Fruit fly (Drosophila melanogaster) whole organism, embryonic: ENCODE measurements around the gene Smvt.
A peak's percentile ranks its signal among the peaks of the same experiment; 100 is the strongest.

ENCODE experiments used
- Bdp1 ChIP-seq: fragments of 200-800 bp; sonication (Bioruptor generic); optimal IDR thresholded peaks from 3 replicates; lab custom pipeline; 2016; ENCODE audit warnings: missing biosample characterization, missing genetic modification characterization
- Bteb2 ChIP-seq: fragments of 200-800 bp; sonication (Bioruptor generic); optimal IDR thresholded peaks from 2 replicates; lab custom pipeline; 2016; ENCODE audit warnings: missing biosample characterization, missing genetic modification characterization
- CG10147 ChIP-seq: fragments of 200-800 bp; sonication (Bioruptor generic); optimal IDR thresholded peaks from 2 replicates; lab custom pipeline; 2019; ENCODE audit warnings: missing biosample characterization, mild to moderate bottlenecking, missing genetic modification characterization, moderate library complexity
- CG10431 ChIP-seq: fragments of 200-800 bp; sonication (Bioruptor generic); optimal IDR thresholded peaks from 3 replicates; lab custom pipeline; 2018; ENCODE audit warnings: missing biosample characterization, mild to moderate bottlenecking, missing genetic modification characterization
- CG11085 ChIP-seq: fragments of 200-800 bp; sonication (Bioruptor generic); IDR thresholded peaks from 2 replicates; pipeline ENCODE4 v1.3.6; 2022; ENCODE audit warnings: missing biosample characterization, missing genetic modification characterization
- CG11723 ChIP-seq: fragments of 200-800 bp; sonication (Bioruptor generic); optimal IDR thresholded peaks from 2 replicates; lab custom pipeline; 2017; ENCODE audit warnings: missing biosample characterization, mild to moderate bottlenecking, missing genetic modification characterization
- CG13624 ChIP-seq: fragments of 200-800 bp; sonication (Bioruptor generic); optimal IDR thresholded peaks from 2 replicates; lab custom pipeline; 2016; ENCODE audit warnings: missing biosample characterization, missing genetic modification characterization
- CG1529 ChIP-seq: fragments of 200-800 bp; sonication (Bioruptor generic); optimal IDR thresholded peaks from 3 replicates; lab custom pipeline; 2018; ENCODE audit warnings: missing biosample characterization, missing genetic modification characterization
- CG15601 ChIP-seq: fragments of 200-800 bp; sonication (Bioruptor generic); optimal IDR thresholded peaks from 3 replicates; lab custom pipeline; 2019; ENCODE audit warnings: missing biosample characterization, mild to moderate bottlenecking, missing genetic modification characterization, moderate library complexity
- CG17361 ChIP-seq: fragments of 200-800 bp; sonication (Bioruptor generic); IDR thresholded peaks from 3 replicates; pipeline ENCODE4 v1.3.6; 2022; ENCODE audit warnings: missing biosample characterization, missing genetic modification characterization
- CG17568 ChIP-seq: fragments of 200-800 bp; sonication (Bioruptor generic); optimal IDR thresholded peaks from 2 replicates; lab custom pipeline; 2018; ENCODE audit warnings: missing biosample characterization, mild to moderate bottlenecking, missing genetic modification characterization, moderate library complexity
- CG17612 ChIP-seq: fragments of 200-800 bp; sonication (Bioruptor generic); IDR thresholded peaks from 2 replicates; pipeline ENCODE4 v1.3.6; 2022; ENCODE audit warnings: missing biosample characterization, missing genetic modification characterization
- CG30431 ChIP-seq: fragments of 200-800 bp; sonication (Bioruptor generic); optimal IDR thresholded peaks from 2 replicates; lab custom pipeline; 2017; ENCODE audit warnings: missing biosample characterization, missing genetic modification characterization
- CG33557 ChIP-seq: fragments of 200-800 bp; sonication (Bioruptor generic); optimal IDR thresholded peaks from 2 replicates; lab custom pipeline; 2019; ENCODE audit warnings: missing biosample characterization, mild to moderate bottlenecking, missing genetic modification characterization, moderate library complexity
- CG4854 ChIP-seq: fragments of 200-800 bp; sonication (Bioruptor generic); optimal IDR thresholded peaks from 2 replicates; lab custom pipeline; 2016; ENCODE audit warnings: missing biosample characterization, missing genetic modification characterization, inconsistent platforms
- CG5180 ChIP-seq: fragments of 200-800 bp; sonication (Bioruptor generic); optimal IDR thresholded peaks from 3 replicates; lab custom pipeline; 2017; ENCODE audit warnings: missing biosample characterization, missing genetic modification characterization, mild to moderate bottlenecking, moderate library complexity, missing genetic modification reagents
- CG5953 ChIP-seq: fragments of 200-800 bp; sonication (Bioruptor generic); IDR thresholded peaks from 2 replicates; pipeline ENCODE4 v1.3.6; 2022; ENCODE audit warnings: missing biosample characterization, missing genetic modification characterization
- CG8924 ChIP-seq: fragments of 200-800 bp; optimal IDR thresholded peaks from 3 replicates; lab custom pipeline; 2019; ENCODE audit warnings: missing biosample characterization, mild to moderate bottlenecking, missing genetic modification characterization, moderate library complexity
- D ChIP-seq, 2 experiments: fragments of 200-800 bp in 1 of 2; fragments of >200 bp in 1 of 2; sonication (Bioruptor generic) in 1 of 2; optimal IDR thresholded peaks; 2 replicates in 1 of 2; 3 replicates in 1 of 2; lab custom pipeline; 2017; ENCODE audit warnings: mild to moderate bottlenecking in 1 of 2, missing biosample characterization in 1 of 2, missing genetic modification characterization in 1 of 2, missing genetic modification reagents in 1 of 2
- Dref ChIP-seq: fragments of 200-800 bp; sonication (Bioruptor generic); IDR thresholded peaks from 2 replicates; pipeline ENCODE4 v1.3.6; 2022; ENCODE audit warnings: missing biosample characterization, missing genetic modification characterization
- E2f1 ChIP-seq: fragments of 200-800 bp; sonication (Bioruptor generic); IDR thresholded peaks from 2 replicates; pipeline ENCODE4 v1.3.6; 2022; ENCODE audit warnings: missing biosample characterization, missing genetic modification characterization
- Eip74EF ChIP-seq, 2 experiments: fragments of 200-800 bp in 1 of 2; fragments of >200 bp in 1 of 2; sonication (Bioruptor generic) in 1 of 2; optimal IDR thresholded peaks; 2 replicates each; lab custom pipeline; 2017 to 2019; ENCODE audit warnings: missing biosample characterization in 2 of 2, missing genetic modification characterization in 2 of 2, mild to moderate bottlenecking in 1 of 2, moderate library complexity in 1 of 2
- Fer3 ChIP-seq: fragments of 200-800 bp; sonication (Bioruptor generic); optimal IDR thresholded peaks from 2 replicates; lab custom pipeline; 2018; ENCODE audit warnings: missing biosample characterization, mild to moderate bottlenecking, missing genetic modification characterization, moderate library complexity
- HmgD ChIP-seq: fragments of 200-800 bp; sonication (Bioruptor generic); optimal IDR thresholded peaks from 3 replicates; lab custom pipeline; 2016; ENCODE audit warnings: missing biosample characterization, missing genetic modification characterization
- Max ChIP-seq: fragments of 200-800 bp; sonication (Bioruptor generic); optimal IDR thresholded peaks from 2 replicates; lab custom pipeline; 2016; ENCODE audit warnings: missing biosample characterization, mild to moderate bottlenecking, missing genetic modification characterization
- Nf-YB ChIP-seq: fragments of 200-800 bp; sonication (Bioruptor generic); optimal IDR thresholded peaks from 3 replicates; lab custom pipeline; 2019; ENCODE audit warnings: missing biosample characterization, mild to moderate bottlenecking, missing genetic modification characterization, moderate library complexity
- NfI ChIP-seq: fragments of 200-800 bp; sonication (Bioruptor generic); optimal IDR thresholded peaks from 3 replicates; lab custom pipeline; 2018; ENCODE audit warnings: missing biosample characterization, mild to moderate bottlenecking, missing genetic modification characterization, moderate library complexity
- Sox100B ChIP-seq: fragments of 200-800 bp; sonication (Bioruptor generic); optimal IDR thresholded peaks from 3 replicates; lab custom pipeline; 2018; ENCODE audit warnings: missing biosample characterization, mild to moderate bottlenecking, missing genetic modification characterization
- Xrp1 ChIP-seq: fragments of 200-800 bp; sonication (Bioruptor generic); IDR thresholded peaks from 2 replicates; pipeline ENCODE4 v1.3.6; 2022; ENCODE audit warnings: missing biosample characterization, missing genetic modification characterization
- YL-1 ChIP-seq: fragments of 200-800 bp; sonication (Bioruptor generic); optimal IDR thresholded peaks from 3 replicates; lab custom pipeline; 2017; ENCODE audit warnings: missing biosample characterization, mild to moderate bottlenecking, missing genetic modification characterization
- ac ChIP-seq: fragments of 200-800 bp; sonication (Bioruptor generic); optimal IDR thresholded peaks from 3 replicates; lab custom pipeline; 2017; ENCODE audit warnings: missing biosample characterization, mild to moderate bottlenecking, missing genetic modification characterization
- cad ChIP-seq: fragments of >200 bp; optimal IDR thresholded peaks from 2 replicates; lab custom pipeline; 2017; ENCODE audit warnings: missing biosample characterization, missing genetic modification characterization
- chinmo ChIP-seq: fragments of 200-800 bp; sonication (Bioruptor generic); IDR thresholded peaks from 4 replicates; pipeline ENCODE4 v1.3.6; 2022; ENCODE audit warnings: missing biosample characterization, missing genetic modification characterization; ENCODE audit not compliant: partially characterized antibody
- chm ChIP-seq: fragments of 200-800 bp; sonication (Bioruptor generic); IDR thresholded peaks from 2 replicates; pipeline ENCODE4 v1.3.6; 2022; ENCODE audit warnings: missing biosample characterization, missing genetic modification characterization
- dm ChIP-seq: fragments of 200-800 bp; sonication (Bioruptor generic); optimal IDR thresholded peaks from 3 replicates; lab custom pipeline; 2016; ENCODE audit warnings: missing biosample characterization, missing genetic modification characterization
- ems ChIP-seq: fragments of 200-800 bp; sonication (Bioruptor generic); optimal IDR thresholded peaks from 3 replicates; lab custom pipeline; 2016; ENCODE audit warnings: missing biosample characterization, missing genetic modification characterization
- grau ChIP-seq: fragments of 200-800 bp; optimal IDR thresholded peaks from 3 replicates; lab custom pipeline; 2019; ENCODE audit warnings: missing biosample characterization, mild to moderate bottlenecking, missing genetic modification characterization, moderate library complexity
- gro ChIP-seq: fragments of 200-800 bp; sonication (Bioruptor generic); optimal IDR thresholded peaks from 2 replicates; lab custom pipeline; 2016; ENCODE audit warnings: missing biosample characterization, missing genetic modification characterization
- ham ChIP-seq: fragments of 200-800 bp; sonication (Bioruptor generic); IDR thresholded peaks from 2 replicates; pipeline ENCODE4 v1.3.6; 2022; ENCODE audit warnings: missing biosample characterization, missing genetic modification characterization
- ken ChIP-seq: fragments of 200-800 bp; sonication (Bioruptor generic); IDR thresholded peaks from 3 replicates; pipeline ENCODE4 v1.3.6; 2022; ENCODE audit warnings: missing biosample characterization, missing genetic modification characterization
- klu ChIP-seq: fragments of 200-800 bp; sonication (Bioruptor generic); IDR thresholded peaks from 2 replicates; pipeline ENCODE4 v1.3.6; 2022; ENCODE audit warnings: missing biosample characterization, missing genetic modification characterization
- nom ChIP-seq: fragments of 200-800 bp; sonication (Bioruptor generic); optimal IDR thresholded peaks from 2 replicates; lab custom pipeline; 2017; ENCODE audit warnings: missing biosample characterization, missing genetic modification characterization, mild to moderate bottlenecking, moderate library complexity, missing genetic modification reagents
- pan ChIP-seq, 4 experiments: fragments of >200 bp in 3 of 4; fragments of 200-800 bp in 1 of 4; sonication (Bioruptor generic) in 1 of 4; optimal IDR thresholded peaks in 3 of 4; IDR thresholded peaks in 1 of 4; 2 replicates each; pipeline versions ENCODE4 v1.3.6 to Lab custom; 2017 to 2022; ENCODE audit warnings: missing biosample characterization in 2 of 4, missing genetic modification characterization in 2 of 4, mixed read lengths in 1 of 4
- pzg ChIP-seq: fragments of 200-800 bp; sonication (Bioruptor generic); optimal IDR thresholded peaks from 3 replicates; lab custom pipeline; 2018; ENCODE audit warnings: missing biosample characterization, mild to moderate bottlenecking, missing genetic modification characterization, moderate library complexity
- run ChIP-seq: fragments of 200-800 bp; sonication (Bioruptor generic); optimal IDR thresholded peaks from 3 replicates; lab custom pipeline; 2018; ENCODE audit warnings: missing biosample characterization, mild to moderate bottlenecking, missing genetic modification characterization
- sens-2 ChIP-seq: fragments of 200-800 bp; sonication (Bioruptor generic); IDR thresholded peaks from 2 replicates; pipeline ENCODE4 v1.3.6; 2022; ENCODE audit warnings: missing biosample characterization, missing genetic modification characterization
- toy ChIP-seq: fragments of 200-800 bp; sonication (Bioruptor generic); IDR thresholded peaks from 2 replicates; pipeline ENCODE4 v1.3.6; 2022; ENCODE audit warnings: missing biosample characterization, missing genetic modification characterization
- tx ChIP-seq: fragments of 200-800 bp; sonication (Bioruptor generic); optimal IDR thresholded peaks from 2 replicates; lab custom pipeline; 2016; ENCODE audit warnings: missing biosample characterization, missing genetic modification characterization
- z ChIP-seq: fragments of 200-800 bp; sonication (Bioruptor generic); IDR thresholded peaks from 3 replicates; pipeline ENCODE4 v1.3.6; 2022; ENCODE audit warnings: missing biosample characterization, missing genetic modification characterization

Smvt gene

dm6 chr3R:31744044-31744652 is 17.2 kb downstream of the Smvt start, which contains the start of gene CG1896 (continued):
- TF ChIP-seq pan (optimal IDR thresholded peaks at IDR 0.05; lab: Kevin White, UChicago) (no peak), pan (GFP tag; optimal IDR thresholded peaks at IDR 0.05 in 1 of 2, IDR thresholded peaks at IDR 0.05 in 1 of 2) (peak in 1 of 2 experiments; percentile 72), Dref (GFP tag; lab: Robert Waterston, UW) (no peak), CG13624 (GFP tag; lab: Kevin White, UChicago) (no peak), CG33557 (GFP tag; lab: Kevin White, UChicago) (peak; percentile 1), CG17612 (GFP tag; lab: Robert Waterston, UW) (no peak), YL-1 (no peak), sens-2 (GFP tag; lab: Robert Waterston, UW) (no peak), toy (GFP tag; lab: Robert Waterston, UW) (no peak), D (optimal IDR thresholded peaks at IDR 0.05; lab: Kevin White, UChicago) (no peak), D (GFP tag; optimal IDR thresholded peaks at IDR 0.05; lab: Kevin White, UChicago) (no peak), Nf-YB (GFP tag; lab: Kevin White, UChicago) (no peak), CG30431 (GFP tag; lab: Kevin White, UChicago) (no peak), ems (GFP tag; lab: Kevin White, UChicago) (no peak), HmgD (GFP tag; lab: Kevin White, UChicago) (no peak), CG4854 (GFP tag; lab: Kevin White, UChicago) (no peak), dm (GFP tag; lab: Kevin White, UChicago) (no peak), CG17568 (no peak), Xrp1 (GFP tag; lab: Robert Waterston, UW) (peak; percentile 66), CG10431 (no peak), z (no peak), CG1529 (GFP tag; lab: Kevin White, UChicago) (no peak), CG10147 (GFP tag; lab: Kevin White, UChicago) (no peak), CG5180 (GFP tag; lab: Kevin White, UChicago) (no peak), CG11085 (GFP tag; lab: Robert Waterston, UW) (no peak), NfI (peak; percentile 52), CG15601 (peak; percentile 32), ham (no peak), chinmo (no peak), ac (no peak), CG17361 (peak; percentile 40; the same call in 1 of the 3 replicates), Max (GFP tag; lab: Kevin White, UChicago) (peak; percentile 30), klu (GFP tag; lab: Robert Waterston, UW) (no peak), CG8924 (peak; percentile 60), nom (GFP tag; lab: Kevin White, UChicago) (no peak), cad (no peak), ken (GFP tag; lab: Robert Waterston, UW) (peak; percentile 67; the same call in 2 of the 3 replicates), gro (GFP tag; lab: Kevin White, UChicago) (no peak), pzg (peak; percentile 17), CG11723 (GFP tag; lab: Kevin White, UChicago) (no peak), Bdp1 (GFP tag; lab: Kevin White, UChicago) (no peak), Eip74EF (GFP tag; optimal IDR thresholded peaks at IDR 0.05; lab: Kevin White, UChicago) (no peak), chm (GFP tag; lab: Robert Waterston, UW) (0 out of 2 replicates have a peak, but pooled peaks have one; percentile 39), Fer3 (tag; lab: Kevin White, UChicago) (peak; percentile 30), Bteb2 (GFP tag; lab: Kevin White, UChicago) (no peak), E2f1 (GFP tag; lab: Robert Waterston, UW) (peak; percentile 42; the same call in 1 of the 2 replicates), run (tag; lab: Kevin White, UChicago) (no peak), CG5953 (GFP tag; lab: Robert Waterston, UW) (no peak), Sox100B (GFP tag; lab: Kevin White, UChicago) (no peak), tx (GFP tag; lab: Kevin White, UChicago) (no peak), grau (tag; lab: Kevin White, UChicago) (peak; percentile 29)
